Worm (Caenorhabditis elegans) whole organism, early embryonic: ENCODE measurements around the gene srt-28.

Experiments used
- ama-1 ChIP-seq: fragments of 150-350 bp; optimal IDR thresholded peaks from 2 replicates; lab custom pipeline; 2014
- pes-1 ChIP-seq: fragments of 200-800 bp; sonication (Bioruptor generic); IDR thresholded peaks from 2 replicates; pipeline ENCODE4 v1.3.6; 2022; ENCODE audit warnings: missing genetic modification reagents, missing genetic modification characterization, missing compliant biosample characterization
- tbx-11 ChIP-seq: fragments of 200-800 bp; sonication (Bioruptor generic); IDR thresholded peaks from 2 replicates; pipeline ENCODE4 v1.3.6; 2022; ENCODE audit warnings: missing genetic modification characterization, missing compliant biosample characterization

- TF ChIP-seq pes-1 (GFP tag; lab: Robert Waterston, UW) (no peak), ama-1 (lab: Kevin White, UChicago) (no peak), tbx-11 (GFP tag; lab: Robert Waterston, UW) (no peak)
Measured at ce11 chrV:2720763-2721162, 7.3 kb upstream of the srt-28 start, which contains the start of gene srt-27.
